Worm (Caenorhabditis elegans): ENCODE data around the gene K01A2.4.

ce11 chrII:300977-301772 is 6.1 kb upstream of the K01A2.4 start, which contains the start of gene K01A2.5:
- TF ChIP-seq ztf-4 (tag; optimal IDR thresholded peaks at IDR 0.05), result no peak
- no peak for TF ChIP-seq hmg-11 (tag; optimal IDR thresholded peaks at IDR 0.05)
- TF ChIP-seq nhr-43 (tag; optimal IDR thresholded peaks at IDR 0.05; ENCODE audit: poor library complexity, severe bottlenecking), result no peak
- no peak for TF ChIP-seq ceh-9 (tag; optimal IDR thresholded peaks at IDR 0.05)
- no peak for TF ChIP-seq unc-62 (GFP tag; optimal IDR thresholded peaks at IDR 0.05)
- TF ChIP-seq ceh-28 (tag; optimal IDR thresholded peaks at IDR 0.05), result no peak

All from whole organism, L3 larva.